Fruit fly (Drosophila melanogaster): ENCODE data around the gene CCT1.
A peak's percentile ranks its signal among the peaks of the same experiment; 100 is the strongest.

Gene CCT1

DNA sequence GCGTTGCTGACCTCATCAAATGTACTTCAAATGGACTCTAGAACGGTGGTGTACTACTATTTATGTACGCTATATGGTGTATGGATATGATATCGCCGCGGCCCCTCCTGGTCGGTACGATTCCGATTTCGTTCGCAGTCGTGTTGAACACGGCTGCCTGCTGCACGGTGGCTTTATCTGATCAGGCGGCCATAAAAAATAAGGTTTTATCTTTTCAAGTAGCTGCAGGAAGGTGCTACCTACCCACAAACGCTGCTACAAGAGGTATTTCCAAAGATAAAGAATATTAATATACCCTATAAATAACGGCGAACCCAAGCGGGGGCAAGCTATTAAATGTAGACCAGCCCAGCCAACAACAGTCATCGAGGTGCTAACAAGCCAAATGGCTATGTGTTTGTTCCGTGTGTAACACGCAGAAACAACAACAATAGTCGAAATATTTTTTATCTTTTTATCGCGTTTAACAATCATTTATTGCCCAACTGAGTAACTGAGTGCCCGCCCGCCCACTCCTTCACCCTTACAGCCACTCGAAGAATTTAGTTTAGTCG is 41.3 kb downstream of the CCT1 start (continued):
- TF ChIP-seq cas (GFP tag; IDR thresholded peaks at IDR 0.05) (no peak), CG13296 (GFP tag; optimal IDR thresholded peaks at IDR 0.05) (no peak), kah (GFP tag; optimal IDR thresholded peaks at IDR 0.05) (no peak), CG8478 (optimal IDR thresholded peaks at IDR 0.05) (peak; percentile 5), Med (GFP tag) (peak; percentile 62), cad (GFP tag; optimal IDR thresholded peaks at IDR 0.05) (peak; percentile 13), D19B (GFP tag; optimal IDR thresholded peaks at IDR 0.05) (peak; percentile 23)

DNA sequence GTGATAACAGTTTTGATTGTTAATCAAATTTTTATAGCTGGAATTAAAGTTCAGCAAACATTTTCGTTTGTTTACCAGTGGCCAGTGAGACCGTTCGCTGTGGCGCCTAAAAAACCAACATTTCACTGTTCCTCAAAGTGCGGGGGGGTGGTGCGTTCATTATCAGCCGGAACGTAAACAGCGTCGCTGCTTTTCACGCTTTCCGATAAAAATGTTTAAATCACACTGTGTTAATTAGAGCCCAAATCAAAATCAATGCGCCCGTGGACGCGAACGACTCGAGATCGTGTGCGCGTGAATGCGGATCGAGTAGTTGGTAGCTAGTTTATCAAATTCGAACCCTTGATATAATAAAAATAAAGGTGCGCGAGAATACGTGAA is 43.4 kb downstream of the CCT1 start, which contains the start of gene CG34376:
Gene CG34376 (plus strand): TSS at position 226 of the 381 bp plus-strand sequence.
- TF ChIP-seq lov (optimal IDR thresholded peaks at IDR 0.05) (no peak), lov (GFP tag; IDR thresholded peaks at IDR 0.05) (0 out of 3 replicates have a peak, but pooled peaks have one; percentile 45), CG7928 (GFP tag; optimal IDR thresholded peaks at IDR 0.05) (no peak), chinmo (GFP tag; IDR thresholded peaks at IDR 0.05; ENCODE audit: partially characterized antibody) (0 out of 4 replicates have a peak, but pooled peaks have one; percentile 44), Blimp-1 (GFP tag; optimal IDR thresholded peaks at IDR 0.05) (no peak), BtbVII (GFP tag; optimal IDR thresholded peaks at IDR 0.05) (peak; percentile 41), unpg (GFP tag; optimal IDR thresholded peaks at IDR 0.05) (peak; percentile 28), CG12744 (GFP tag; optimal IDR thresholded peaks at IDR 0.05) (no peak), gcm2 (GFP tag; optimal IDR thresholded peaks at IDR 0.05) (no peak), Ets65A (GFP tag) (peak; percentile 88), tgo (GFP tag; IDR thresholded peaks at IDR 0.05) (peak; percentile 17; the same call in 2 of the 3 replicates), dan (GFP tag; IDR thresholded peaks at IDR 0.05) (no peak), CG9609 (GFP tag; optimal IDR thresholded peaks at IDR 0.05) (no peak), psq (GFP tag; optimal IDR thresholded peaks at IDR 0.05) (peak; percentile 85), ara (GFP tag; IDR thresholded peaks at IDR 0.05) (peak; percentile 51), CHES-1-like (GFP tag; optimal IDR thresholded peaks at IDR 0.05) (peak; percentile 26), Fer1 (GFP tag; optimal IDR thresholded peaks at IDR 0.05) (peak; percentile 17), mld (GFP tag; IDR thresholded peaks at IDR 0.05; ENCODE audit: partially characterized antibody) (no peak), Ets97D (GFP tag; optimal IDR thresholded peaks at IDR 0.05) (peak; percentile 68), fd96Cb (tag; optimal IDR thresholded peaks at IDR 0.05) (no peak), CG2120 (GFP tag; optimal IDR thresholded peaks at IDR 0.05) (no peak), kah (GFP tag; optimal IDR thresholded peaks at IDR 0.05) (no peak), CG3726 (GFP tag; IDR thresholded peaks at IDR 0.05) (no peak), Mad (GFP tag; optimal IDR thresholded peaks at IDR 0.05) (peak; percentile 9), seq (GFP tag; IDR thresholded peaks at IDR 0.05) (no peak; the same call in 1 of the 2 replicates), CG4328 (GFP tag; optimal IDR thresholded peaks at IDR 0.05) (no peak), CG3407 (GFP tag; optimal IDR thresholded peaks at IDR 0.05) (peak; percentile 34), sima (GFP tag; optimal IDR thresholded peaks at IDR 0.05) (no peak), CG30403 (GFP tag; optimal IDR thresholded peaks at IDR 0.05) (peak; percentile 34), Chrac-16 (GFP tag; optimal IDR thresholded peaks at IDR 0.05) (no peak), Mrtf (GFP tag; IDR thresholded peaks at IDR 0.05) (no peak), mam (GFP tag; optimal IDR thresholded peaks at IDR 0.05) (peak; percentile 10), vvl (GFP tag; IDR thresholded peaks at IDR 0.05) (no peak; the same call in 1 of the 2 replicates), Doc3 (GFP tag; IDR thresholded peaks at IDR 0.05; ENCODE audit: partially characterized antibody) (no peak), schlank (tag; optimal IDR thresholded peaks at IDR 0.05) (peak; percentile 37), CG11560 (tag; IDR thresholded peaks at IDR 0.05) (peak; percentile 17; the same call in 1 of the 3 replicates), row (GFP tag; IDR thresholded peaks at IDR 0.05) (peak; percentile 57), pfk (GFP tag; optimal IDR thresholded peaks at IDR 0.05) (peak; percentile 25), CG42726 (GFP tag; IDR thresholded peaks at IDR 0.05; ENCODE audit: partially characterized antibody) (0 out of 2 replicates have a peak, but pooled peaks have one; percentile 35), wor (GFP tag; IDR thresholded peaks at IDR 0.05) (no peak), Sox100B (GFP tag; optimal IDR thresholded peaks at IDR 0.05) (no peak), lilli (GFP tag; optimal IDR thresholded peaks at IDR 0.05) (no peak), Dfd (GFP tag; optimal IDR thresholded peaks at IDR 0.05) (no peak), CG11723 (GFP tag; optimal IDR thresholded peaks at IDR 0.05) (no peak)
